Worm (Caenorhabditis elegans) whole organism, L4 larva: ENCODE results near the gene csp-2.

Experiments
- D1046.2 ChIP-seq: fragments of 200-800 bp; sonication (Bioruptor generic); IDR thresholded peaks from 2 replicates; pipeline ENCODE4 v1.3.6; 2022; ENCODE audit warnings: missing genetic modification characterization, missing compliant biosample characterization
- F10B5.3 ChIP-seq: sonication (generic microtip); optimal IDR thresholded peaks from 2 replicates; lab custom pipeline; 2016; ENCODE audit warnings: mild to moderate bottlenecking, missing genetic modification characterization, missing compliant biosample characterization
- F37D6.2 ChIP-seq: sonication (generic microtip); optimal IDR thresholded peaks from 2 replicates; lab custom pipeline; 2016; ENCODE audit warnings: mild to moderate bottlenecking, missing genetic modification characterization, missing compliant biosample characterization
- F44E2.7 ChIP-seq: fragments of 200-800 bp; sonication (Bioruptor generic); IDR thresholded peaks from 2 replicates; pipeline ENCODE4 v2.1.2; 2022; ENCODE audit warnings: missing genetic modification characterization, missing compliant biosample characterization
- Y48G9A.11 ChIP-seq: fragments of 200-800 bp; sonication (Bioruptor generic); IDR thresholded peaks from 2 replicates; pipeline ENCODE4 v1.3.6; 2022; ENCODE audit warnings: missing genetic modification reagents, missing genetic modification characterization, missing compliant biosample characterization
- aha-1 ChIP-seq: fragments of 150-350 bp; peaks from one replicate; lab custom pipeline; 2014; ENCODE audit warnings: missing biosample characterization, missing genetic modification characterization
- ceh-20 ChIP-seq: fragments of 200-800 bp; sonication (Bioruptor generic); IDR thresholded peaks from 2 replicates; pipeline ENCODE4 v1.3.6; 2022; ENCODE audit warnings: missing genetic modification reagents, missing genetic modification characterization, missing compliant biosample characterization
- ceh-28 ChIP-seq: fragments of 150-350 bp; optimal IDR thresholded peaks from 2 replicates; lab custom pipeline; 2014; ENCODE audit warnings: missing biosample characterization, missing genetic modification reagents, missing genetic modification characterization
- daf-12 ChIP-seq: fragments of 150-350 bp; optimal IDR thresholded peaks from 2 replicates; lab custom pipeline; 2014; ENCODE audit warnings: missing biosample characterization, missing genetic modification reagents, missing genetic modification characterization
- dmd-8 ChIP-seq: fragments of 200-800 bp; sonication (Bioruptor generic); IDR thresholded peaks from 2 replicates; pipeline ENCODE4 v1.3.6; 2022; ENCODE audit warnings: missing genetic modification characterization, missing compliant biosample characterization
- dve-1 ChIP-seq: sonication (generic microtip); optimal IDR thresholded peaks from 2 replicates; lab custom pipeline; 2017; ENCODE audit warnings: antibody characterized with exemption, mild to moderate bottlenecking, missing genetic modification characterization, missing compliant biosample characterization; ENCODE audit not compliant: insufficient read depth
- fos-1 ChIP-seq: fragments of 150-350 bp; optimal IDR thresholded peaks from 2 replicates; lab custom pipeline; 2014; ENCODE audit warnings: missing biosample characterization, missing genetic modification characterization
- hlh-11 ChIP-seq: fragments of 200-800 bp; sonication (Bioruptor generic); optimal IDR thresholded peaks from 2 replicates; lab custom pipeline; 2018; ENCODE audit warnings: mild to moderate bottlenecking, missing genetic modification characterization, missing compliant biosample characterization
- hmg-1.1 ChIP-seq: fragments of 200-800 bp; sonication (Bioruptor generic); IDR thresholded peaks from 2 replicates; pipeline ENCODE4 v1.3.6; 2022; ENCODE audit warnings: missing genetic modification reagents, missing genetic modification characterization, missing compliant biosample characterization
- lin-15B ChIP-seq: fragments of 150-350 bp; sonication (generic microtip); optimal IDR thresholded peaks from 3 replicates; lab custom pipeline; 2014; ENCODE audit warnings: missing biosample characterization, missing genetic modification characterization
- lin-29 ChIP-seq: fragments of 200-800 bp; sonication (Bioruptor generic); IDR thresholded peaks from 2 replicates; pipeline ENCODE4 v1.3.6; 2022; ENCODE audit warnings: missing genetic modification reagents, missing genetic modification characterization, missing compliant biosample characterization
- lin-38 ChIP-seq: fragments of 200-800 bp; sonication (Bioruptor generic); IDR thresholded peaks from 2 replicates; pipeline ENCODE4 v1.3.6; 2022; ENCODE audit warnings: missing genetic modification reagents, missing genetic modification characterization, missing compliant biosample characterization
- lir-3 ChIP-seq: sonication (generic microtip); optimal IDR thresholded peaks from 2 replicates; lab custom pipeline; 2016; ENCODE audit warnings: mild to moderate bottlenecking, missing genetic modification characterization, missing compliant biosample characterization
- madf-5 ChIP-seq, 2 experiments: fragments of 200-800 bp; sonication (Bioruptor generic); IDR thresholded peaks; 2 replicates each; pipeline ENCODE4 v1.3.6; 2022; ENCODE audit warnings: missing compliant biosample characterization in 2 of 2, missing genetic modification characterization in 2 of 2
- mdt-29 ChIP-seq: fragments of 200-800 bp; sonication (Bioruptor generic); IDR thresholded peaks from 2 replicates; pipeline ENCODE4 v1.3.6; 2022; ENCODE audit warnings: missing genetic modification reagents, missing genetic modification characterization, missing compliant biosample characterization
- mxl-3 ChIP-seq: fragments of 200-800 bp; sonication (Bioruptor generic); optimal IDR thresholded peaks from 2 replicates; lab custom pipeline; 2018; ENCODE audit warnings: mild to moderate bottlenecking, missing genetic modification characterization, missing compliant biosample characterization
- nhr-10 ChIP-seq: fragments of 150-350 bp; optimal IDR thresholded peaks from 2 replicates; lab custom pipeline; 2014; ENCODE audit warnings: missing biosample characterization, missing genetic modification characterization
- nhr-28 ChIP-seq: fragments of 150-350 bp; optimal IDR thresholded peaks from 2 replicates; lab custom pipeline; 2014; ENCODE audit warnings: missing biosample characterization, missing genetic modification characterization
- nhr-6 ChIP-seq: fragments of 150-350 bp; optimal IDR thresholded peaks from 2 replicates; lab custom pipeline; 2014; ENCODE audit warnings: missing biosample characterization, missing genetic modification characterization
- nhr-76 ChIP-seq: fragments of 150-350 bp; optimal IDR thresholded peaks from 2 replicates; lab custom pipeline; 2014; ENCODE audit warnings: missing biosample characterization, missing genetic modification characterization
- pha-4 ChIP-seq, 2 experiments: fragments of 150-350 bp in 1 of 2; fragments of 200-800 bp in 1 of 2; sonication (Bioruptor generic) in 1 of 2; IDR thresholded peaks in 1 of 2; optimal IDR thresholded peaks in 1 of 2; 2 replicates each; pipeline versions ENCODE4 v1.3.6 to Lab custom; 2014 to 2022; ENCODE audit warnings: missing genetic modification characterization in 2 of 2, missing genetic modification reagents in 2 of 2, missing biosample characterization in 1 of 2, missing compliant biosample characterization in 1 of 2
- php-3 ChIP-seq: fragments of 200-800 bp; sonication (Bioruptor generic); IDR thresholded peaks from 2 replicates; pipeline ENCODE4 v1.3.6; 2022; ENCODE audit warnings: missing genetic modification reagents, missing genetic modification characterization, missing compliant biosample characterization
- pqm-1 ChIP-seq: sonication (generic microtip); optimal IDR thresholded peaks from 2 replicates; lab custom pipeline; 2017; ENCODE audit warnings: missing biosample characterization, missing genetic modification characterization
- sdz-12 ChIP-seq: fragments of 200-800 bp; sonication (Bioruptor generic); optimal IDR thresholded peaks from 2 replicates; lab custom pipeline; 2018; ENCODE audit warnings: mild to moderate bottlenecking, missing genetic modification characterization, missing compliant biosample characterization
- snpc-1.2 ChIP-seq: fragments of 200-800 bp; sonication (Bioruptor generic); IDR thresholded peaks from 2 replicates; pipeline ENCODE4 v1.3.6; 2022; ENCODE audit warnings: missing genetic modification reagents, missing genetic modification characterization, missing compliant biosample characterization
- spr-3 ChIP-seq: fragments of 200-800 bp; sonication (Bioruptor generic); optimal IDR thresholded peaks from 2 replicates; lab custom pipeline; 2018; ENCODE audit warnings: mild to moderate bottlenecking, missing genetic modification characterization, missing compliant biosample characterization
- unc-130 ChIP-seq: sonication (generic microtip); optimal IDR thresholded peaks from 2 replicates; lab custom pipeline; 2016; ENCODE audit warnings: missing genetic modification reagents, missing genetic modification characterization, missing compliant biosample characterization
- unc-62 ChIP-seq, 3 experiments: fragments of 150-350 bp in 1 of 3; sonication (generic microtip); optimal IDR thresholded peaks in 2 of 3; peaks in 1 of 3; 1 replicate in 1 of 3; 2 replicates in 2 of 3; lab custom pipeline; 2014 to 2017; ENCODE audit warnings: missing biosample characterization in 3 of 3, missing genetic modification characterization in 3 of 3, missing genetic modification reagents in 3 of 3, missing genotype in 1 of 3
- vab-7 ChIP-seq: fragments of 200-800 bp; sonication (Bioruptor generic); IDR thresholded peaks from 2 replicates; pipeline ENCODE4 v1.3.6; 2022; ENCODE audit warnings: missing genetic modification reagents, missing genetic modification characterization, missing compliant biosample characterization
- zfp-2 ChIP-seq: sonication (generic microtip); optimal IDR thresholded peaks from 2 replicates; lab custom pipeline; 2016; ENCODE audit warnings: mild to moderate bottlenecking, missing genetic modification characterization, missing compliant biosample characterization
- zfp-3 ChIP-seq: fragments of 200-800 bp; sonication (Bioruptor generic); conservative IDR thresholded peaks from 2 replicates; pipeline ENCODE4 v1.3.6; 2022; ENCODE audit warnings: missing genetic modification reagents, missing genetic modification characterization, missing compliant biosample characterization
- zip-2 ChIP-seq: fragments of 150-350 bp; optimal IDR thresholded peaks from 2 replicates; lab custom pipeline; 2014; ENCODE audit warnings: missing biosample characterization, missing genetic modification characterization
- ztf-11 ChIP-seq: fragments of 150-350 bp; optimal IDR thresholded peaks from 2 replicates; lab custom pipeline; 2014; ENCODE audit warnings: missing biosample characterization, missing genetic modification characterization

Gene csp-2

DNA sequence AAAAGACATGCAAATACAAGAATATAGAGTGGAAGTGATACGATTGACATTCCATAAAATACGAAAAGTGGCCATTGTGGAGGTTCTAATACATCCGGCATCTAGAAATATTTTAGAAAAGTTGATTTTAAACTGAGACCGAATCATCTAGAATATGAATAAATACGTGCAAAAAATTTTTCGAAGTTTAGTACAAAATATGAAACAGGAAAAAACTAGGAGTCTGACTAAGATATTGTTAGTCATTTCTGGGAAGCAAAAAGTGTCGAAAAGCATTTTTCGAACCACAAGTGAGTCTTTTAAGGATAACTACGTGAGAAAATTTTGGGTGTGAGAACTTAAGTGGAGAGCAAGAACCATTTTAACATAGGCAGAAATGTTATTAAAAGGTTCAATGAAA lies 25.4 kb upstream of the csp-2 start, which contains the start of gene srv-32:
Gene srv-32 (minus strand): TSS at position 101 of the 400 bp plus-strand sequence.
- TF ChIP-seq pqm-1 (tag; lab: Kevin White, UChicago) (no peak), unc-130 (GFP tag; lab: Kevin White, UChicago) (no peak), sdz-12 (GFP tag; lab: Kevin White, UChicago) (no peak), lin-29 (GFP tag; lab: Robert Waterston, UW) (no peak), hlh-11 (tag; lab: Kevin White, UChicago) (no peak), nhr-28 (tag; lab: Kevin White, UChicago) (no peak), lir-3 (tag; lab: Kevin White, UChicago) (no peak), ztf-11 (no peak)

DNA sequence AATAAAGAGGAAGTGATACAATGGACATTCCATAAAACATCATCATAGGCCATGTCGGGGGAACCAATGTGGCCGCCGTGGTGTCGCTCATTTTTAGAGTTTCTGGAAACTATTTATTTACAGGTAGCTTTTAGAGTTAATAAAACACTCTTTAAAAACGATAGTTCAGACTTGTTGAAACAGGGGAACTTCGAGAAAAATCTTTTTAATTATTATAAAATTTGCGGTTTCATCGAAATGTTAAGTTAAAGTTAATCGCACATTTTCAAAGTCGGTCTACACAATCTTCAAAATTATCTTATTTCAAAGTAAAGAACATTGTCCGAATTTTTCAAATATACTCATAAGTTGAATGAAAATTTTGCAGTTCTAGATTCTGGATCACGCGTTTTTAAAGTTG lies 23.3 kb upstream of the csp-2 start, which contains the start of gene ops-1:
Gene ops-1 (minus strand): TSS at position 101 of the 400 bp plus-strand sequence.
- no peak for TF ChIP-seq lin-38 (GFP tag; lab: Robert Waterston, UW)
- TF ChIP-seq madf-5 (GFP tag; IDR thresholded peaks at IDR 0.05; lab: Robert Waterston, UW), result no peak
- TF ChIP-seq lin-15B (tag; lab: Kevin White, UChicago), result no peak
- TF ChIP-seq mdt-29 (GFP tag; lab: Robert Waterston, UW), result no peak
- TF ChIP-seq fos-1 (tag; lab: Kevin White, UChicago), result no peak
- no peak for TF ChIP-seq F37D6.2
- no peak for TF ChIP-seq php-3
- no peak for TF ChIP-seq mxl-3 (GFP tag; lab: Kevin White, UChicago)
- TF ChIP-seq zip-2, result no peak
- no peak for TF ChIP-seq ceh-20 (GFP tag; lab: Robert Waterston, UW)
- no peak for TF ChIP-seq spr-3 (GFP tag; lab: Kevin White, UChicago)

DNA sequence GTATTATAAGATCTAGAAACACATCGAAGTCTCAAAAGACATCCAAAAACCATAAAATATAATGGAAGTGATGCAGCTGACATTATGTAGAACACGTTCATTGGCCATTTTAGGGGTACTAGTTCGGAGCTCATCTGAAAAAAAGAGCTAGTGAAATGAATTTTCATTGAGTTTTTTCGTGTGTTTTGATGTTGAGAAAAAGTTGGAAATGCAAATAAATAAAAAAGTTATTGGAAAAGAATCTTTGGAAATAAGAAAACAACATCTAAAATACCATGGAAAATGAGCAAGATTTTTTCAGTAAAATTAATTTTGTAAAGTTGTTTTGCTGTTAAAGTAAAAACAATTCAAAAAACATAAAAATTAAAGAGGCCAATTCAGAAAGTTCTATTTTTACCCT lies 16.8 kb upstream of the csp-2 start, which contains the start of gene srv-24:
Gene srv-24 (minus strand): TSS at position 101 of the 400 bp plus-strand sequence.
- no peak for TF ChIP-seq nhr-6 (tag; lab: Kevin White, UChicago)
- no peak for TF ChIP-seq pha-4 (GFP tag; IDR thresholded peaks at IDR 0.05; lab: Robert Waterston, UW)
- TF ChIP-seq pha-4 (tag; optimal IDR thresholded peaks at IDR 0.05; lab: Kevin White, UChicago), result no peak
- TF ChIP-seq hlh-11 (tag; lab: Kevin White, UChicago), result no peak
- TF ChIP-seq F44E2.7 (GFP tag; lab: Robert Waterston, UW), result no peak
- TF ChIP-seq daf-12, result no peak
- no peak for TF ChIP-seq Y48G9A.11 (GFP tag; lab: Robert Waterston, UW)
- no peak for TF ChIP-seq aha-1
- TF ChIP-seq lin-29 (GFP tag; lab: Robert Waterston, UW), result no peak
- no peak for TF ChIP-seq zfp-3 (GFP tag; lab: Robert Waterston, UW)
- no peak for TF ChIP-seq hmg-1.1 (GFP tag; lab: Robert Waterston, UW)
- no peak for TF ChIP-seq D1046.2 (GFP tag; lab: Robert Waterston, UW)
- TF ChIP-seq ztf-11, result no peak
- TF ChIP-seq, all 104 proteins: peak for 0

DNA sequence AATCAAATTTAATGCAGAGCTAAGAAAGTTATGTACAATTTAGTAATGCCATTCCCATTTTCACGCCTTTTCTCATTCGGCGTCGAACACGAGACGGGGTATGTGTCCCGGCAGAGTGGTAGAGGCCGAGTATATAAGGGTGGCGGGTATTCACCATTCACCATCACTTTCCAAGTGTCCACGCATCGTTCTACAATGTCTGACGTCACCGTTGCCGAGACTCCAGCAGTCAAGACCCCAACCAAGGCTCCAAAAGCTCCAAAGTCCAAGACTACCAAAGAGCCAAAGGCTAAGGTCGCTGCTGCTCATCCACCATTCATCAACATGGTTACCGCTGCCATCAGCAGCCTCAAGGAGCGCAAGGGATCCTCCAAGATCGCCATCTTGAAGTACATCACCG lies 13.5 kb upstream of the csp-2 start, which contains the start of gene hil-2:
Gene hil-2 (plus strand): TSS at position 160 of the 400 bp plus-strand sequence.
- TF ChIP-seq unc-62 (GFP tag; optimal IDR thresholded peaks at IDR 0.05 in 1 of 2; lab: Kevin White, UChicago) (peak in 1 of 2 experiments; percentile 66), unc-62 (tag; optimal IDR thresholded peaks at IDR 0.05; lab: Kevin White, UChicago) (no peak), ceh-28 (tag; lab: Kevin White, UChicago) (no peak), dve-1 (peak; percentile 4), snpc-1.2 (GFP tag; lab: Robert Waterston, UW) (0 out of 2 replicates have a peak, but pooled peaks have one; percentile 27), dmd-8 (no peak), ceh-20 (GFP tag; lab: Robert Waterston, UW) (no peak)

ce11 chrIV:6298253-6298652 lies 9.3 kb upstream of the csp-2 start, which contains the start of gene srv-27:
Gene srv-27, minus strand, starts transcription at chrIV:6298353.
- no peak for TF ChIP-seq nhr-10 (tag; lab: Kevin White, UChicago)
- no peak for TF ChIP-seq dmd-8
- TF ChIP-seq hlh-11 (tag; lab: Kevin White, UChicago), result no peak
- TF ChIP-seq Y48G9A.11 (GFP tag; lab: Robert Waterston, UW), result no peak
- no peak for TF ChIP-seq nhr-76 (tag; lab: Kevin White, UChicago)
- no peak for TF ChIP-seq F10B5.3 (tag; lab: Kevin White, UChicago)
- TF ChIP-seq vab-7 (GFP tag; lab: Robert Waterston, UW), result no peak
- TF ChIP-seq daf-12, result no peak
- no peak for TF ChIP-seq zfp-2
- TF ChIP-seq, all 104 proteins: peak for 0
